Worm (Caenorhabditis elegans) whole organism, young adult: ENCODE results near the gene chch-3.

Experiments used
- Y67H2A.10 ChIP-seq: fragments of 200-800 bp; sonication (Bioruptor generic); conservative IDR thresholded peaks from 2 replicates; pipeline ENCODE4 v1.3.6; 2022; ENCODE audit warnings: missing genetic modification reagents, missing genetic modification characterization, missing compliant biosample characterization
- ama-1 ChIP-seq, 3 experiments: fragments of 150-350 bp in 1 of 3; sonication (generic microtip) in 2 of 3; optimal IDR thresholded peaks; 2 replicates each; lab custom pipeline; 2014 to 2018; ENCODE audit warnings: missing biosample characterization in 2 of 3, missing genetic modification characterization in 2 of 3, missing genetic modification reagents in 2 of 3
- ceh-58 ChIP-seq: fragments of 200-800 bp; sonication (Bioruptor generic); IDR thresholded peaks from 2 replicates; pipeline ENCODE4 v1.3.6; 2022; ENCODE audit warnings: missing genetic modification characterization, missing compliant biosample characterization
- dox-1 ChIP-seq: fragments of 200-800 bp; sonication (Bioruptor generic); IDR thresholded peaks from 2 replicates; pipeline ENCODE4 v1.3.6; 2022; ENCODE audit warnings: missing genetic modification reagents, missing genetic modification characterization, missing compliant biosample characterization
- ets-4 ChIP-seq: fragments of 200-800 bp; sonication (Bioruptor generic); optimal IDR thresholded peaks from 2 replicates; lab custom pipeline; 2018; ENCODE audit warnings: mild to moderate bottlenecking, missing genetic modification characterization, missing compliant biosample characterization
- hlh-26 ChIP-seq: fragments of 200-800 bp; sonication (Bioruptor generic); conservative IDR thresholded peaks from 2 replicates; pipeline ENCODE4 v1.3.6; 2022; ENCODE audit warnings: missing genetic modification reagents, missing genetic modification characterization, missing compliant biosample characterization
- lin-35 ChIP-seq, 3 experiments: fragments of 150-350 bp in 2 of 3; sonication (generic microtip) in 1 of 3; optimal IDR thresholded peaks; 2 replicates each; lab custom pipeline; 2014 to 2018; ENCODE audit warnings: missing biosample characterization in 3 of 3, missing genetic modification characterization in 3 of 3, missing genetic modification reagents in 3 of 3
- mes-4 ChIP-seq: sonication (generic microtip); optimal IDR thresholded peaks from 2 replicates; lab custom pipeline; 2016; ENCODE audit warnings: missing genotype, missing genetic modification characterization, missing compliant biosample characterization
- nhr-179 ChIP-seq: sonication (generic microtip); optimal IDR thresholded peaks from 2 replicates; lab custom pipeline; 2016; ENCODE audit warnings: mild to moderate bottlenecking, missing genetic modification characterization, missing compliant biosample characterization
- nhr-27 ChIP-seq: fragments of 200-800 bp; sonication (Bioruptor generic); optimal IDR thresholded peaks from 2 replicates; lab custom pipeline; 2018; ENCODE audit warnings: mild to moderate bottlenecking, missing genetic modification characterization, moderate library complexity, missing compliant biosample characterization
- pha-4 ChIP-seq: fragments of 150-350 bp; sonication (generic microtip); optimal IDR thresholded peaks from 2 replicates; lab custom pipeline; 2014; ENCODE audit warnings: missing biosample characterization, missing genetic modification reagents, missing genetic modification characterization
- ztf-3 ChIP-seq: fragments of 200-800 bp; sonication (Bioruptor generic); optimal IDR thresholded peaks from 2 replicates; lab custom pipeline; 2018; ENCODE audit warnings: mild to moderate bottlenecking, missing genetic modification characterization, missing compliant biosample characterization

DNA sequence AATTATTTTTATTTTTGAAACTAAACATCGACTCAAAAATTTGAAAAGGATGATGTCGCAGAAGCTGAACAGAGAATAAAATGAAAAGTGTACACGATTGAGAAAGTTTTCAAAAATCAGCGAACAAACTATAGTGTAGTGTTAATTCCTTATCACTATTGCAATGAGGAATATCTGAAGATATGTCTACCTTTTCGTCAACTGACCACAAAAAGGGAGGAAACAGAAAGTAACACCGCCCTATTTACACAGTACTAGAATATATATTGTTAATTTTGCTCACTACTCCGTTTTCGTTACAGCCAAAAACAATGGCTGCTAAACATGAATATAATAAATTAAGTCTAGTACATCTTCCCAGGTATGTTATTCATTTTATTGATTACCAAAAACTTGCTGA lies 31.2 kb downstream of the chch-3 start, which contains the start of gene chil-18:
- TF ChIP-seq mes-4 (tag; lab: Kevin White, UChicago) (no peak), lin-35 (GFP tag; optimal IDR thresholded peaks at IDR 0.05; lab: Kevin White, UChicago) (no peak), nhr-179 (tag; lab: Kevin White, UChicago) (no peak), hlh-26 (GFP tag; lab: Robert Waterston, UW) (no peak), dox-1 (no peak), ceh-58 (GFP tag; lab: Robert Waterston, UW) (no peak), pha-4 (tag; lab: Kevin White, UChicago) (no peak), ets-4 (no peak), ama-1 (optimal IDR thresholded peaks at IDR 0.05; lab: Kevin White, UChicago) (no peak), ama-1 (GFP tag; optimal IDR thresholded peaks at IDR 0.05; lab: Kevin White, UChicago) (no peak), nhr-27 (tag; lab: Kevin White, UChicago) (no peak), Y67H2A.10 (no peak), ztf-3 (no peak)
